Fruit fly (Drosophila melanogaster): ENCODE results near the gene CG18814.

dm6 chr3L:16391257-16391656 is 21.6 kb downstream of the CG18814 start:
- TF ChIP-seq Clk (GFP tag; optimal IDR thresholded peaks at IDR 0.05) (no peak), kay (GFP tag; ENCODE audit: borderline replicate concordance) (no peak), CG5204 (GFP tag; optimal IDR thresholded peaks at IDR 0.05) (no peak), Crg-1 (GFP tag; optimal IDR thresholded peaks at IDR 0.05) (no peak), CG14711 (tag; optimal IDR thresholded peaks at IDR 0.05) (no peak), cnc (optimal IDR thresholded peaks at IDR 0.05) (no peak), Hr96 (GFP tag; optimal IDR thresholded peaks at IDR 0.05) (no peak), CG33017 (tag; optimal IDR thresholded peaks at IDR 0.05) (no peak)
